Fruit fly (Drosophila melanogaster): ENCODE results near the gene Srp54k.

DNA sequence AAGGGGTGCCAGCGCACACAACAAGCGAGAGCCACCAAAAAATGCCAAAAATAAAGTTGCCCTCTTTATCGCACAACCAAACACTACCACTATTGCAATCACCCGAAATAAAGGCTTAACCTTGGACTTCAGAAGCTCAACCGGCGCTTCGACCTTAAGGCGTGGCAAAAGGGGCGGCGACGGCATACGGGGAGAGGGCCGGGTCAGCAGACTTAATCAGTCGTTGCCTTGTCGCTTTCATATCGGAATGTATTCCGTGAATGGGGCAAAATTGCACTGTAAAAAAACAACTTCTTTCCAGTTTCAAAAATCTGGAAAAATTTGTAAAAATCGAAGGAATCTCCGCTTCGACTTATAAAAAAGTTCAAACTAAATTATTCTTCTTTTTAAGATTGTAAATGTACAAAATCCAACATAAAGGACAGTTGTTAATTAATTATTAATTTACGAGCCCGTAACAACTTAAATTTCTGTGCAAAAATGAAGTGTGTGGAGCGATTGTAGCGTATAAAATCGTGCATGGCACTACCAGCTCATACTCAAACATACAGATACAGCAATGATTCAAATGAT is 30.6 kb downstream of the Srp54k start:
- no peak for TF ChIP-seq Myc (optimal IDR thresholded peaks at IDR 0.05)
- TF ChIP-seq insv (optimal IDR thresholded peaks at IDR 0.05): no peak
- TF ChIP-seq h (optimal IDR thresholded peaks at IDR 0.05): no peak
